Worm (Caenorhabditis elegans): ENCODE results near the gene irld-52.

DNA sequence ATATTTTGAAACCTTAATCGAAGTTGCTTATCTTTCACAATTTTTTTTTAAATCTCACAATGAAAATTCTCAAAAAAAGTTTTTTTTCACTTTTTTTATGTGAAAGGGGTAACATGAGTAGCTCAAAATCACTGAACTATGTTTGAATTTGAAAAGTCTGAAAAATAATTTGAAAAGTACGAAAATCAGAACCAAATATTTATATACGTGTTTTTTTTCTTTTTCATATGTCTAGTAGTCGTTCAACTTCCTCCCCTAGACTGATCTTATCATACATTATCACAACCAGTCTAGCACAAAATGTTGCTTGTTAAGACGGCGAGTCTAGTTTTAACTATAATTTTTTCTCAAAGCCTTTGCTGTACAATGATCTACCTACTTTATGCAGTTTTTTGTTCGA lies 41.9 kb downstream of the irld-52 start, which contains the start of gene srbc-49:
- no peak for TF ChIP-seq nhr-12 (tag; optimal IDR thresholded peaks at IDR 0.05)
- TF ChIP-seq sptf-1 (tag; optimal IDR thresholded peaks at IDR 0.05), result no peak
- no peak for TF ChIP-seq swsn-7 (tag; optimal IDR thresholded peaks at IDR 0.05)
- TF ChIP-seq fos-1 (tag; optimal IDR thresholded peaks at IDR 0.05), result no peak
- no peak for TF ChIP-seq ztf-11 (tag; optimal IDR thresholded peaks at IDR 0.05)
- TF ChIP-seq unc-30 (tag; optimal IDR thresholded peaks at IDR 0.05), result no peak
- no peak for TF ChIP-seq pax-3 (tag; optimal IDR thresholded peaks at IDR 0.05)
- TF ChIP-seq unc-130 (tag; optimal IDR thresholded peaks at IDR 0.05), result no peak
- no peak for TF ChIP-seq ztf-4 (tag; optimal IDR thresholded peaks at IDR 0.05)
- TF ChIP-seq unc-98 (GFP tag; IDR thresholded peaks at IDR 0.05), result no peak
- TF ChIP-seq nhr-28 (tag; optimal IDR thresholded peaks at IDR 0.05), result no peak

Measured in whole organism, L1 larva.